Worm (Caenorhabditis elegans) whole organism, young adult: ENCODE results near the gene swsn-6.

ENCODE experiments used
- C06A6.2 ChIP-seq: fragments of 200-800 bp; sonication (Bioruptor generic); conservative IDR thresholded peaks from 2 replicates; pipeline ENCODE4 v1.3.6; 2022; ENCODE audit warnings: missing genetic modification characterization, missing compliant biosample characterization
- D2030.7 ChIP-seq: fragments of 200-800 bp; sonication (Bioruptor generic); IDR thresholded peaks from 2 replicates; pipeline ENCODE4 v1.3.6; 2022; ENCODE audit warnings: missing genetic modification reagents, missing genetic modification characterization, missing compliant biosample characterization
- F10E7.11 ChIP-seq: sonication (generic microtip); optimal IDR thresholded peaks from 2 replicates; lab custom pipeline; 2017; ENCODE audit warnings: mild to moderate bottlenecking, missing genetic modification characterization, moderate library complexity, missing compliant biosample characterization
- F22D6.2 ChIP-seq: sonication (generic microtip); optimal IDR thresholded peaks from 2 replicates; lab custom pipeline; 2016; ENCODE audit warnings: mild to moderate bottlenecking, missing genetic modification characterization, missing compliant biosample characterization
- F39B2.1 ChIP-seq: fragments of 200-800 bp; sonication (Bioruptor generic); IDR thresholded peaks from 2 replicates; pipeline ENCODE4 v1.3.6; 2022; ENCODE audit warnings: missing genetic modification reagents, missing genetic modification characterization, missing compliant biosample characterization
- F49E8.2 ChIP-seq: sonication (generic microtip); optimal IDR thresholded peaks from 3 replicates; lab custom pipeline; 2017; ENCODE audit warnings: missing genetic modification characterization, mild to moderate bottlenecking, missing compliant biosample characterization, antibody characterized with exemption, moderate library complexity; ENCODE audit not compliant: insufficient read depth
- F57C9.4 ChIP-seq: sonication (generic microtip); optimal IDR thresholded peaks from 2 replicates; lab custom pipeline; 2017; ENCODE audit warnings: mild to moderate bottlenecking, missing genetic modification characterization, missing compliant biosample characterization
- Y53F4B.3 ChIP-seq: fragments of 200-800 bp; sonication (Bioruptor generic); IDR thresholded peaks from 2 replicates; pipeline ENCODE4 v1.3.6; 2022; ENCODE audit warnings: missing genetic modification reagents, missing genetic modification characterization, missing compliant biosample characterization
- Y79H2A.3 ChIP-seq: fragments of 200-800 bp; sonication (Bioruptor generic); conservative IDR thresholded peaks from 2 replicates; pipeline ENCODE4 v1.3.6; 2022; ENCODE audit warnings: missing genetic modification reagents, missing genetic modification characterization, missing compliant biosample characterization
- Y95B8A.8 ChIP-seq: fragments of 200-800 bp; sonication (Bioruptor generic); IDR thresholded peaks from 2 replicates; pipeline ENCODE4 v1.3.6; 2022; ENCODE audit warnings: missing genetic modification reagents, missing genetic modification characterization, missing compliant biosample characterization
- atf-7 ChIP-seq: sonication (generic microtip); optimal IDR thresholded peaks from 2 replicates; lab custom pipeline; 2017; ENCODE audit warnings: mild to moderate bottlenecking, missing genetic modification characterization, missing compliant biosample characterization
- attf-5 ChIP-seq: fragments of 200-800 bp; sonication (Bioruptor generic); optimal IDR thresholded peaks from 2 replicates; lab custom pipeline; 2018; ENCODE audit warnings: mild to moderate bottlenecking, missing genetic modification characterization, missing compliant biosample characterization
- bed-1 ChIP-seq: fragments of 200-800 bp; sonication (Bioruptor generic); IDR thresholded peaks from 2 replicates; pipeline ENCODE4 v1.3.6; 2022; ENCODE audit warnings: missing genetic modification reagents, missing genetic modification characterization, missing compliant biosample characterization
- ccch-3 ChIP-seq: fragments of 200-800 bp; sonication (Bioruptor generic); optimal IDR thresholded peaks from 2 replicates; lab custom pipeline; 2018; ENCODE audit warnings: mild to moderate bottlenecking, missing genetic modification characterization, missing compliant biosample characterization
- ceh-100 ChIP-seq: fragments of 200-800 bp; sonication (Bioruptor generic); IDR thresholded peaks from 2 replicates; pipeline ENCODE4 v1.3.6; 2022; ENCODE audit warnings: missing genetic modification reagents, missing genetic modification characterization, missing compliant biosample characterization
- ceh-27 ChIP-seq: fragments of 200-800 bp; sonication (Bioruptor generic); optimal IDR thresholded peaks from 2 replicates; lab custom pipeline; 2018; ENCODE audit warnings: mild to moderate bottlenecking, missing genetic modification characterization, moderate library complexity, missing compliant biosample characterization
- chd-7 ChIP-seq: sonication (generic microtip); optimal IDR thresholded peaks from 2 replicates; lab custom pipeline; 2016; ENCODE audit warnings: mild to moderate bottlenecking, missing genetic modification characterization, moderate library complexity, missing compliant biosample characterization
- die-1 ChIP-seq: sonication (generic microtip); optimal IDR thresholded peaks from 2 replicates; lab custom pipeline; 2016; ENCODE audit warnings: missing genotype, mild to moderate bottlenecking, missing genetic modification characterization, missing compliant biosample characterization
- efl-1 ChIP-seq: fragments of 150-350 bp; optimal IDR thresholded peaks from 2 replicates; lab custom pipeline; 2014; ENCODE audit warnings: missing biosample characterization, missing genetic modification reagents, missing genetic modification characterization
- egl-44 ChIP-seq: fragments of 200-800 bp; sonication (Bioruptor generic); IDR thresholded peaks from 2 replicates; pipeline ENCODE4 v1.3.6; 2022; ENCODE audit warnings: missing genetic modification reagents, missing genetic modification characterization, missing compliant biosample characterization
- ets-4 ChIP-seq: fragments of 200-800 bp; sonication (Bioruptor generic); optimal IDR thresholded peaks from 2 replicates; lab custom pipeline; 2018; ENCODE audit warnings: mild to moderate bottlenecking, missing genetic modification characterization, missing compliant biosample characterization
- him-1 ChIP-seq: sonication (generic microtip); optimal IDR thresholded peaks from 2 replicates; lab custom pipeline; 2016; ENCODE audit warnings: missing genotype, missing genetic modification reagents, missing genetic modification characterization, missing compliant biosample characterization
- hrde-1 ChIP-seq: sonication (generic microtip); optimal IDR thresholded peaks from 2 replicates; lab custom pipeline; 2016; ENCODE audit warnings: missing genetic modification characterization, mild to moderate bottlenecking, missing compliant biosample characterization, moderate library complexity, missing genotype, missing genetic modification reagents, borderline replicate concordance
- hsf-1 ChIP-seq: fragments of 200-800 bp; sonication (Bioruptor generic); IDR thresholded peaks from 2 replicates; pipeline ENCODE4 v1.3.6; 2022; ENCODE audit warnings: missing genetic modification reagents, missing genetic modification characterization, missing compliant biosample characterization
- let-607 ChIP-seq, 2 experiments: fragments of 200-800 bp in 1 of 2; sonication (Bioruptor generic) in 1 of 2; sonication (generic microtip) in 1 of 2; optimal IDR thresholded peaks; 2 replicates each; lab custom pipeline; 2016 to 2018; ENCODE audit warnings: mild to moderate bottlenecking in 2 of 2, missing compliant biosample characterization in 2 of 2, missing genetic modification characterization in 2 of 2, moderate library complexity in 2 of 2, missing genotype in 1 of 2
- lin-26 ChIP-seq: fragments of 200-800 bp; sonication (Bioruptor generic); IDR thresholded peaks from 2 replicates; pipeline ENCODE4 v1.3.6; 2022; ENCODE audit warnings: missing genetic modification reagents, missing genetic modification characterization, missing compliant biosample characterization
- lin-40 ChIP-seq: sonication (generic microtip); optimal IDR thresholded peaks from 2 replicates; lab custom pipeline; 2016; ENCODE audit warnings: missing genetic modification characterization, mild to moderate bottlenecking, missing compliant biosample characterization, missing genotype, missing genetic modification reagents
- lir-1 ChIP-seq: fragments of 200-800 bp; sonication (Bioruptor generic); conservative IDR thresholded peaks from 2 replicates; pipeline ENCODE4 v1.3.6; 2022; ENCODE audit warnings: missing genetic modification reagents, missing genetic modification characterization, missing compliant biosample characterization
- lsl-1 ChIP-seq: fragments of 200-800 bp; sonication (Bioruptor generic); optimal IDR thresholded peaks from 2 replicates; lab custom pipeline; 2018; ENCODE audit warnings: mild to moderate bottlenecking, missing genetic modification characterization, moderate library complexity, missing compliant biosample characterization
- lsy-27 ChIP-seq: sonication (generic microtip); optimal IDR thresholded peaks from 2 replicates; lab custom pipeline; 2017; ENCODE audit warnings: missing genetic modification characterization, mild to moderate bottlenecking, missing compliant biosample characterization, antibody characterized with exemption, missing genotype, borderline replicate concordance; ENCODE audit not compliant: insufficient read depth
- madf-6 ChIP-seq: fragments of 200-800 bp; sonication (Bioruptor generic); IDR thresholded peaks from 2 replicates; pipeline ENCODE4 v1.3.6; 2022; ENCODE audit warnings: missing genetic modification reagents, missing genetic modification characterization, missing compliant biosample characterization
- mxl-1 ChIP-seq: sonication (generic microtip); optimal IDR thresholded peaks from 2 replicates; lab custom pipeline; 2016; ENCODE audit warnings: missing genetic modification characterization, missing compliant biosample characterization
- nfya-1 ChIP-seq: sonication (generic microtip); optimal IDR thresholded peaks from 2 replicates; lab custom pipeline; 2017; ENCODE audit warnings: antibody characterized with exemption, missing compliant biosample characterization, missing genetic modification characterization, borderline replicate concordance; ENCODE audit not compliant: insufficient read depth
- nhr-120 ChIP-seq: fragments of 200-800 bp; sonication (Bioruptor generic); IDR thresholded peaks from 2 replicates; pipeline ENCODE4 v1.3.6; 2022; ENCODE audit warnings: missing genetic modification characterization, missing compliant biosample characterization
- nhr-179 ChIP-seq: sonication (generic microtip); optimal IDR thresholded peaks from 2 replicates; lab custom pipeline; 2016; ENCODE audit warnings: mild to moderate bottlenecking, missing genetic modification characterization, missing compliant biosample characterization
- nhr-27 ChIP-seq: fragments of 200-800 bp; sonication (Bioruptor generic); optimal IDR thresholded peaks from 2 replicates; lab custom pipeline; 2018; ENCODE audit warnings: mild to moderate bottlenecking, missing genetic modification characterization, moderate library complexity, missing compliant biosample characterization
- pbrm-1 ChIP-seq: fragments of 200-800 bp; sonication (Bioruptor generic); IDR thresholded peaks from 2 replicates; pipeline ENCODE4 v1.3.6; 2022; ENCODE audit warnings: missing genetic modification reagents, missing genetic modification characterization, missing compliant biosample characterization
- rec-8 ChIP-seq, 2 experiments: sonication (generic microtip); optimal IDR thresholded peaks; 2 replicates each; lab custom pipeline; 2016; ENCODE audit warnings: mild to moderate bottlenecking in 2 of 2, missing genetic modification characterization in 2 of 2, missing genetic modification reagents in 2 of 2, missing genotype in 2 of 2, missing biosample characterization in 1 of 2, missing compliant biosample characterization in 1 of 2, moderate library complexity in 1 of 2
- rpc-1 ChIP-seq, 2 experiments: fragments of 150-350 bp in 1 of 2; sonication (generic microtip) in 1 of 2; optimal IDR thresholded peaks; 2 replicates each; lab custom pipeline; 2014 to 2018; ENCODE audit warnings: missing biosample characterization in 1 of 2, missing genetic modification characterization in 1 of 2, missing genetic modification reagents in 1 of 2, missing genotype in 1 of 2
- sdz-38 ChIP-seq: sonication (generic microtip); optimal IDR thresholded peaks from 2 replicates; lab custom pipeline; 2016; ENCODE audit warnings: missing genotype, missing genetic modification characterization, missing compliant biosample characterization
- snpc-1.3 ChIP-seq: sonication (generic microtip); optimal IDR thresholded peaks from 2 replicates; lab custom pipeline; 2017; ENCODE audit warnings: missing genetic modification characterization, mild to moderate bottlenecking, missing compliant biosample characterization, antibody characterized with exemption, moderate library complexity, missing genotype, missing genetic modification reagents; ENCODE audit not compliant: insufficient read depth
- snpc-3.4 ChIP-seq: sonication (generic microtip); optimal IDR thresholded peaks from 2 replicates; lab custom pipeline; 2017; ENCODE audit warnings: missing genetic modification characterization, mild to moderate bottlenecking, missing compliant biosample characterization, antibody characterized with exemption, moderate library complexity, missing genotype, missing genetic modification reagents
- snpc-4 ChIP-seq, 5 experiments: fragments of 150-350 bp in 1 of 5; sonication (generic microtip) in 4 of 5; optimal IDR thresholded peaks; 2 replicates each; lab custom pipeline; 2014 to 2018; ENCODE audit warnings: missing genetic modification characterization in 5 of 5, missing biosample characterization in 3 of 5, antibody characterized with exemption in 2 of 5, mild to moderate bottlenecking in 2 of 5, missing compliant biosample characterization in 2 of 5, missing genotype in 2 of 5, moderate library complexity in 2 of 5, missing genetic modification reagents in 1 of 5
- somi-1 ChIP-seq: fragments of 200-800 bp; sonication (Bioruptor generic); optimal IDR thresholded peaks from 2 replicates; lab custom pipeline; 2018; ENCODE audit warnings: mild to moderate bottlenecking, missing genetic modification characterization, missing compliant biosample characterization
- xnd-1 ChIP-seq: sonication (generic microtip); optimal IDR thresholded peaks from 2 replicates; lab custom pipeline; 2016; ENCODE audit warnings: missing genotype, missing genetic modification reagents, missing genetic modification characterization, missing compliant biosample characterization
- zim-3 ChIP-seq: sonication (generic microtip); optimal IDR thresholded peaks from 2 replicates; lab custom pipeline; 2017; ENCODE audit warnings: mild to moderate bottlenecking, missing genetic modification characterization, moderate library complexity, missing compliant biosample characterization

Gene swsn-6

DNA sequence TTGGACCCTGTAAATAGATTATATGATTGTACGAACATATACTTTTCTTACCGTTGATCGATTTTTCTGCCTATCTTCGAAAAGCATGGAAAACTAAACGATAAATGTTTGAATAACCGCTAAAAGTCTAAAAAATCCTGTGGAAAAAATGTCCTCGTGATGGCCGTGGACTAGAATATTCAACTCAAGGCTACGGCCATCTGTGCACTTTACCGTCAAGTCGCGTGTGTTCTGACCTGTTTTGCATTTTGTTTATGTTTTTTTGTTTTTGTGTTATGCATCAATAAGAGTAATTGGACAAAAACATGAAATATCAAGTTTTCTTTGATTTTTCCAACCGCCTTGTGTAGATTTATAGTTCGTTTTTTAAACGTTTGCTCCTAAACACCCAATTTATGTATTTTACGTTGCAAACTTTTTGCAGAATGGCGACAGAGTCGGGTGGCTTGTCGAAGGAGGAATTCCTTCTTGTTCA lies 30.7 kb upstream of the swsn-6 start, which contains the start of the genes hda-6 and F41H10.4:
TSS of gene hda-6 (minus strand) at position 172 of the 475 bp plus-strand sequence.
TSS of gene F41H10.4 (plus strand) at position 425 of the 475 bp plus-strand sequence.
- TF ChIP-seq nhr-179 = no peak
- TF ChIP-seq ceh-27 (GFP tag; lab: Kevin White, UChicago) = peak; percentile 92
- TF ChIP-seq lsy-27 (tag; lab: Kevin White, UChicago) = peak; percentile 4
- TF ChIP-seq F49E8.2 (tag; lab: Kevin White, UChicago) = no peak
- TF ChIP-seq attf-5 (GFP tag; lab: Kevin White, UChicago) = peak; percentile 86
- no peak for TF ChIP-seq F57C9.4 (tag; lab: Kevin White, UChicago)
- no peak for TF ChIP-seq nfya-1 (tag; lab: Kevin White, UChicago)
- peak; percentile 54 for TF ChIP-seq lsl-1 (GFP tag; lab: Kevin White, UChicago)
- TF ChIP-seq efl-1 = peak; percentile 34
- TF ChIP-seq mxl-1 (tag; lab: Kevin White, UChicago) = no peak
- no peak for TF ChIP-seq F10E7.11 (tag; lab: Kevin White, UChicago)
- TF ChIP-seq atf-7 (tag; lab: Kevin White, UChicago) = no peak
- no peak for TF ChIP-seq xnd-1 (tag; lab: Kevin White, UChicago)
- no peak for TF ChIP-seq somi-1 (GFP tag; lab: Kevin White, UChicago)
- TF ChIP-seq lin-26 (GFP tag; lab: Robert Waterston, UW) = no peak
- no peak for TF ChIP-seq F39B2.1 (GFP tag; lab: Robert Waterston, UW)
- no peak for TF ChIP-seq nhr-120
- no peak for TF ChIP-seq hsf-1
- TF ChIP-seq snpc-1.3 = peak; percentile 47
- TF ChIP-seq nhr-27 (tag; lab: Kevin White, UChicago) = no peak
- peak; percentile 31; the same call in 1 of the 2 replicates for TF ChIP-seq pbrm-1 (GFP tag; lab: Robert Waterston, UW)
- TF ChIP-seq ets-4 (GFP tag; lab: Kevin White, UChicago) = no peak
- no peak for TF ChIP-seq D2030.7 (GFP tag; lab: Robert Waterston, UW)
- no peak for TF ChIP-seq Y53F4B.3 (GFP tag; lab: Robert Waterston, UW)
- TF ChIP-seq Y95B8A.8 (GFP tag; lab: Robert Waterston, UW) = no peak
- peak; percentile 51 for TF ChIP-seq lin-40
- TF ChIP-seq him-1 (tag; lab: Kevin White, UChicago) = no peak
- TF ChIP-seq ccch-3 (GFP tag; lab: Kevin White, UChicago) = no peak
- no peak for TF ChIP-seq zim-3 (tag; lab: Kevin White, UChicago)
- no peak for TF ChIP-seq bed-1 (GFP tag; lab: Robert Waterston, UW)
- TF ChIP-seq C06A6.2 (GFP tag; lab: Robert Waterston, UW) = no peak
- no peak for TF ChIP-seq rpc-1 (optimal IDR thresholded peaks at IDR 0.05; lab: Kevin White, UChicago)
- no peak for TF ChIP-seq rpc-1 (tag; optimal IDR thresholded peaks at IDR 0.05; lab: Kevin White, UChicago)
- TF ChIP-seq sdz-38 (tag; lab: Kevin White, UChicago) = no peak
- peak; percentile 59; the same call in 1 of the 2 replicates for TF ChIP-seq madf-6 (GFP tag; lab: Robert Waterston, UW)
- TF ChIP-seq F22D6.2 = no peak
- TF ChIP-seq lir-1 (GFP tag; lab: Robert Waterston, UW) = no peak
- TF ChIP-seq let-607 (tag; optimal IDR thresholded peaks at IDR 0.05; lab: Kevin White, UChicago) = peak in 1 of 2 experiments; percentile 9
- TF ChIP-seq snpc-3.4 (tag; lab: Kevin White, UChicago) = peak; percentile 78
- no peak for TF ChIP-seq egl-44
- 0 out of 2 replicates have a peak, but pooled peaks have one; percentile 11 for TF ChIP-seq ceh-100 (GFP tag; lab: Robert Waterston, UW)
- TF ChIP-seq snpc-4 (GFP tag; optimal IDR thresholded peaks at IDR 0.05; lab: Kevin White, UChicago) = no peak
- TF ChIP-seq snpc-4 (tag; optimal IDR thresholded peaks at IDR 0.05; lab: Kevin White, UChicago) = peak; percentile 33 to 86 (median 68)
- TF ChIP-seq die-1 (tag; lab: Kevin White, UChicago) = no peak
- TF ChIP-seq Y79H2A.3 (GFP tag; lab: Robert Waterston, UW) = no peak
- no peak for TF ChIP-seq rec-8 (tag; optimal IDR thresholded peaks at IDR 0.05; lab: Kevin White, UChicago)
- TF ChIP-seq chd-7 (tag; lab: Kevin White, UChicago) = no peak
- no peak for TF ChIP-seq hrde-1 (tag; lab: Kevin White, UChicago)
